Worm (Caenorhabditis elegans): ENCODE data around the gene VC5.2.
A peak's percentile ranks its signal among the peaks of the same experiment; 100 is the strongest.

Gene VC5.2

DNA sequence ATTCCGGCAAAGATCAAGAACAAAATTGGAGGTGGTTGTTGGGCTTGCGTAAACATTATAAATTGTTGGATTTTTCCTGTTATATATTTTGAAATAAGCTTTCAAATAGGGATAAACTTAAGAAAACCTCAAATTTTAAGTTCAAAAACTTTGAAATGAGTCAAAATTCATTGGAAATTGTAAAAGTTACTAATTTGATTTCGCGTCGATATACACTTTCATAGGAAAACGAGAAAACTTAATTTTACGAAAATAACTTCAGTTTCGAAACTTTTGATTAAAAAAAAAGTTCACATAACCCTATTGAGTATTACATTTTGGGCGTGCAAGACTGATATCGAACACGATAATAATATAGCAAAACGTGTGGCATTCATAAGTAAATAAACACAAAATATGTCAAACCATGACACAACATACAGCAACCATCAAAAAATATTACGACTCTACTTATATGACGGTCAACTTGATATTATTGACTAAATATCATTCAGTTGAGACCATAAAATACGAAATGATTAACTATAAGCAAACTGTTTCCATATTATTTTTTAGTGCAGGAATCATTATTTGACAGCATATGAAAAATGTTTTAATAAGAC lies 10.5 kb downstream of the VC5.2 start:
- TF ChIP-seq ceh-18 (tag; optimal IDR thresholded peaks at IDR 0.05) (no peak), ceh-30 (tag; optimal IDR thresholded peaks at IDR 0.05) (no peak), ztf-16 (tag; optimal IDR thresholded peaks at IDR 0.05) (no peak), pros-1 (tag; optimal IDR thresholded peaks at IDR 0.05) (no peak), pat-9 (tag; optimal IDR thresholded peaks at IDR 0.05) (no peak), madf-2 (tag; optimal IDR thresholded peaks at IDR 0.05) (no peak), pha-4 (tag; optimal IDR thresholded peaks at IDR 0.05) (no peak), nhr-11 (tag; optimal IDR thresholded peaks at IDR 0.05) (no peak), unc-42 (tag; optimal IDR thresholded peaks at IDR 0.05) (no peak), sox-4 (tag; optimal IDR thresholded peaks at IDR 0.05) (no peak), fkh-10 (GFP tag; optimal IDR thresholded peaks at IDR 0.05) (no peak), hlh-30 (tag; optimal IDR thresholded peaks at IDR 0.05; ENCODE audit: insufficient read depth) (no peak), dmd-4 (tag; optimal IDR thresholded peaks at IDR 0.05; ENCODE audit: borderline replicate concordance) (no peak), lin-11 (tag; optimal IDR thresholded peaks at IDR 0.05) (no peak), Y22D7AL.16 (tag; optimal IDR thresholded peaks at IDR 0.05) (no peak), rnt-1 (tag; optimal IDR thresholded peaks at IDR 0.05) (no peak), nhr-232 (tag; optimal IDR thresholded peaks at IDR 0.05) (no peak), ceh-22 (tag; optimal IDR thresholded peaks at IDR 0.05) (no peak), ttx-3 (tag; optimal IDR thresholded peaks at IDR 0.05) (no peak)

DNA sequence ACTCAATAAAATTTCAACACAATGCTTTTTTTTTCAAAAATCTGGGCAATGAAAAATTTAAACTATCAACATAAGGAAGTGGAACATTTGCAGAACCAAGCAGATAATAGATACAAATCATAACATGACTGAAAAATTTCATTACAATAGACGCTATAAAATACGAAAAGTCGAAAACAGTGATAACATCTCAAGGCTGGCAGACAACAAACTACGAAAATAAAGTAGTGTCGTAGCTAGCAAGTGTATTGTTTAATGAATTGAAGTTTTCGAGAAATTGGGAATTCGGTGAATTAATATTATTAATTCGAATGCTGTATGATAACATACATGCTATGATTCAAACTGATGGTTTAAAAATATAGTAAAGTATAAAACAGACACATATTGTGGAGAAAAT lies 11.1 kb downstream of the VC5.2 start:
- TF ChIP-seq hlh-8 (tag; optimal IDR thresholded peaks at IDR 0.05) (no peak), ttx-3 (tag; optimal IDR thresholded peaks at IDR 0.05) (no peak), K02D7.2 (tag; optimal IDR thresholded peaks at IDR 0.05) (no peak), unc-42 (tag; optimal IDR thresholded peaks at IDR 0.05) (no peak), fkh-10 (GFP tag; optimal IDR thresholded peaks at IDR 0.05) (no peak), syd-9 (tag; optimal IDR thresholded peaks at IDR 0.05) (no peak), dve-1 (tag; optimal IDR thresholded peaks at IDR 0.05) (no peak)

DNA sequence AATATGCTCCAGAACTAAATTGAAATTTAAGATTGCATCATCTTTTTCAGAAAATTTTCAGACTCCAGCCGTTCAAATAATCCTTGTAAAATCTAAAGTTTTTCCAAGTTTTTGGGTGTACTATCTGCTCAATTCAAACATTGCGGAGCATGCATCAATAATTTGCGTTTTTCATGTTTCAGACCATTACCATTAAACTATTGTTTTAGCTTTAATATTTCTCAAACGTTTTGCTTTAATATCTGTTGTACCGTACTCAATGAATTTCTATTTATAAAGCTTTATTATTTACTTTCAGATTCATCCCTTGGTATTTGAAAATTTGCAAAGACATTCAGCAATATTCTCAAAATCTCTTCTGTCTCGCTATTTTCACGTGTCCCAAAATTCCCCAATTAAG lies 17.5 kb downstream of the VC5.2 start, which contains the start of gene odr-2:
Gene odr-2 (plus strand): TSS at position 301 of the 400 bp plus-strand sequence.
- TF ChIP-seq tbx-7 (tag; optimal IDR thresholded peaks at IDR 0.05) (no peak), unc-3 (GFP tag; conservative IDR thresholded peaks at IDR 0.05) (no peak), unc-3 (tag; optimal IDR thresholded peaks at IDR 0.05) (no peak), ets-4 (tag; optimal IDR thresholded peaks at IDR 0.05) (no peak), unc-55 (GFP tag; optimal IDR thresholded peaks at IDR 0.05) (no peak), lim-6 (tag; optimal IDR thresholded peaks at IDR 0.05) (no peak), hlh-30 (tag; optimal IDR thresholded peaks at IDR 0.05; ENCODE audit: insufficient read depth) (no peak), syd-9 (tag; optimal IDR thresholded peaks at IDR 0.05) (no peak), dve-1 (tag; optimal IDR thresholded peaks at IDR 0.05) (no peak)

DNA sequence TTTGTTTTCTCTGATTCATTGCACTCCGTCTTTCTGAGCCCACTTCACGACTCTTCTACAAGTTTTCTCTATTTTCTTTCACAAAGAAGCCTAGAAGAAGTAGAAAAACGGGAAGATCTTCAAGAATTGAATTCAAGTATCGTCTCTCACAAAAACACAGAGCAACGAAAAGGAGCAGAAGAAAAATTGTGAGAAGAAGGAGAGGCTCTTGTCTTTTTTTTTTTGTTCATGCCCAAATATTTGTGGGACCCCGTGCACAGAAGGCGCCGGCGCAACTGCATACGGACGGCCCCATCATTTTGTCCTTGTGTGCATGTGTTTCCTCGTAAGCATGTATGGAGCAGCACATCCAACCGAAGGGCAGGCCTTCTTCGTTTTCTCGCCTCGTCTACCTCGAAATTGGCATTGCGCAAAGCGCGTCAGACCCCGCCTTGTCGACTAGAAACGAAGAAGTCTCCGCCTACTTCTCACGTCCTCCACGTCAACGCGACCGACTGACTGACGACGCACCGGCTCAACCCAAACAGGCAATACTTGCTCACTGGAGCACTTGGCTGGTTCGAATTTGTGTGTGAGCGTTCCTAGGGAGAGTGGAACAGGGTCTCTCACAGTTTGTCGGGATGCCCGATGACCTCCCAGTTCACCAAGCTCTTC lies 20.9 kb downstream of the VC5.2 start:
- TF ChIP-seq hlh-6 (tag; optimal IDR thresholded peaks at IDR 0.05), result peak; percentile 34
- no peak for TF ChIP-seq elt-4 (tag; optimal IDR thresholded peaks at IDR 0.05)
- peak; percentile 37 for TF ChIP-seq unc-42 (tag; optimal IDR thresholded peaks at IDR 0.05)
- TF ChIP-seq lin-11 (tag; optimal IDR thresholded peaks at IDR 0.05), result no peak
- no peak for TF ChIP-seq ceh-45 (GFP tag; IDR thresholded peaks at IDR 0.05)
- TF ChIP-seq C38D4.7 (GFP tag; optimal IDR thresholded peaks at IDR 0.05), result no peak
- TF ChIP-seq ceh-48 (tag; optimal IDR thresholded peaks at IDR 0.05), result no peak
- no peak for TF ChIP-seq hlh-8 (tag; optimal IDR thresholded peaks at IDR 0.05)
- TF ChIP-seq T23F11.4 (GFP tag; optimal IDR thresholded peaks at IDR 0.05), result no peak
- TF ChIP-seq ttx-3 (tag; optimal IDR thresholded peaks at IDR 0.05), result no peak
- no peak for TF ChIP-seq unc-86 (tag; optimal IDR thresholded peaks at IDR 0.05)
- no peak for TF ChIP-seq hlh-15 (tag; optimal IDR thresholded peaks at IDR 0.05)
- no peak for TF ChIP-seq C08G9.2 (tag; optimal IDR thresholded peaks at IDR 0.05)
- TF ChIP-seq ceh-14 (tag; optimal IDR thresholded peaks at IDR 0.05), result no peak
- no peak for TF ChIP-seq fax-1 (tag; optimal IDR thresholded peaks at IDR 0.05)
- no peak for TF ChIP-seq pat-9 (tag; optimal IDR thresholded peaks at IDR 0.05)
